Fruit fly (Drosophila melanogaster): Measurements from ENCODE around the gene msopa.
A peak's percentile ranks its signal among the peaks of the same experiment; 100 is the strongest.

The msopa gene

DNA sequence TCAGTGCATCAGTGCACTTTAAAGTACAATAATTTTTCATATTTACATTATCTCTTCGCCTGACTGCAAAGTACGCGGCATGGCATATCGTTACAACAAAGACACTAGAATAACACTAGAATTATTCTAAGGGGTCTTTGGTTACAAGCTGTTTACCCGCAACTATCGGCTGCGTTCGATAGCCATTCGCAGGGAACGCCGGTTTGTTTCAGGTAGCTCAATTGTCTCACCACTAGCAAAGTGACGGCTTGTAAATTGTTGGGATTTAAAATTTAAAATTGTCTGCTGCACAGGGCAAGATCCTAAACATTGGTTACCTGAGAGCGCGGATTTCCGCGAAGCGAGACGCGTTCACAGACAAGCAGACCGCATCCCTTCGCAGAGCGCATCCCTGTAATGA lies 16.8 kb upstream of the msopa start, which contains the start of gene CG14561:
Gene CG14561 (plus strand): TSS at position 214 of the 400 bp plus-strand sequence.
- TF ChIP-seq pan (optimal IDR thresholded peaks at IDR 0.05) (no peak), Rel (GFP tag; optimal IDR thresholded peaks at IDR 0.05) (no peak), Rel (tag; optimal IDR thresholded peaks at IDR 0.05) (no peak), Hr83 (GFP tag; optimal IDR thresholded peaks at IDR 0.05; ENCODE audit: poor library complexity, severe bottlenecking) (peak; percentile 58), Dfd (GFP tag; optimal IDR thresholded peaks at IDR 0.05) (no peak), fru (GFP tag; optimal IDR thresholded peaks at IDR 0.05) (peak; percentile 15), usp (GFP tag; optimal IDR thresholded peaks at IDR 0.05) (no peak), lola (GFP tag; optimal IDR thresholded peaks at IDR 0.05) (no peak), h (GFP tag; optimal IDR thresholded peaks at IDR 0.05) (peak; percentile 4), dl (GFP tag; optimal IDR thresholded peaks at IDR 0.05; ENCODE audit: insufficient read depth in 1 of 2, partially characterized antibody in 2 of 2) (no peak), CG32264 (GFP tag; optimal IDR thresholded peaks at IDR 0.05) (no peak), Jra (GFP tag; optimal IDR thresholded peaks at IDR 0.05) (peak; percentile 18), sv (GFP tag; optimal IDR thresholded peaks at IDR 0.05) (peak; percentile 25), woc (GFP tag; optimal IDR thresholded peaks at IDR 0.05) (peak; percentile 32)

- no peak for TF ChIP-seq CG32264 (GFP tag; optimal IDR thresholded peaks at IDR 0.05)
These were observed 12.0 kb upstream of the msopa start for dm6 chr3L:22070506-22070905.

dm6 chr3L:22071687-22072394 lies 10.7 kb upstream of the msopa start, which contains the start of gene CG7139:
TSS of gene CG7139 (minus strand) at chr3L:22071848.
- TF ChIP-seq Rel (GFP tag; optimal IDR thresholded peaks at IDR 0.05) (no peak), Rel (tag; optimal IDR thresholded peaks at IDR 0.05) (peak; percentile 98), HLH106 (tag; optimal IDR thresholded peaks at IDR 0.05) (peak; percentile 26), Dfd (GFP tag; optimal IDR thresholded peaks at IDR 0.05) (no peak), br (GFP tag; optimal IDR thresholded peaks at IDR 0.05) (peak; percentile 5), woc (GFP tag; optimal IDR thresholded peaks at IDR 0.05) (peak; percentile 82), h (GFP tag; optimal IDR thresholded peaks at IDR 0.05) (peak; percentile 34), Myc (optimal IDR thresholded peaks at IDR 0.05) (peak; percentile 91), foxo (GFP tag; optimal IDR thresholded peaks at IDR 0.05) (peak in 1 of 2 experiments; percentile 34), N (GFP tag; optimal IDR thresholded peaks at IDR 0.05) (no peak)

DNA sequence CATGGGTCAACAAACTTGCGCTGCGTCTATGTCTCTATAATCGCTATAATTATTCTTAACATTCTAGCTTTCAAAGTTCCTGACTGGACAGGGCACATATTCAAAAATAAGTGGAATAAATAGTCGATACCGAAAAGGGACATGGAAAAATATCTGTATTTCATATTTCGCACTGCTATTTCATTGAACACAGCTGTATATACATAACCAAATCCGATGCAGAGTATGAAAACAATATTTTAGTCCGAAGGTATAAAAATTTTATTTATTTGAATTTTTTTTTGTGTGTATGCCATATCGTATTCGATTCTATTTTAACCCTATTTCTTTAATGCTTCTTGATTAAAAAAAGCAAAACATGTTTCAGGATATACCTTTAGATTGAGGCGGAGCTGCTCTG lies 9.7 kb upstream of the msopa start:
- peak; percentile 1 for TF ChIP-seq h (GFP tag; optimal IDR thresholded peaks at IDR 0.05)
- TF ChIP-seq CG9705 (GFP tag; optimal IDR thresholded peaks at IDR 0.05), result no peak

DNA sequence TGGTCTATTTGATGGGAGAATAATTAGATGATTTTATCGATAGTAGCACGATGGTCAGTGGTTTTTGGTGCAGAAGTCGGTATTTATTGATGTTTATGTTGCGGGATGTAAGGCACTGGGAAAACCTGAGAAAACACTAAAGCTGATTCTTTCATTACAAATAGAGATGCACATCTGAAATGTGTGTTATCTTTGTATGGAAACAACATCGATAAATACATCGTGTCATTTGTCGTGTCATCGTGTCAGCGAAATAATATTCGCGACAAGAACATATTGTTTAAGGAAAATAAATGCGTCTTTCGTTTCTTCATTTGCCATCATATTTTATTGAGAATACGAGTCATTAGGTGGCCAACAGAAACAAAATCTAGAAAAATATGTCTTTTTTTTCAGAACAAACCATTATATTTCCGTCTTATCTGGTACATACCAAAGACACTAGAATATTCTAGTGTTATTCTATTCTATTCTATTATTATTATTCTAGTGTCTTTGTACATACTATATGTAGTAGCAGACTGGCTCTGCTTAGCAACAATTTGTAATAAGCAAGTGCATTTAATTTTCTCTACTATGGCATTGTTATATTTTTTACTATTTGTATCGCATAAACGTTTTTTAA lies 8.1 kb upstream of the msopa start, which contains the start of gene CG7133:
Gene CG7133 (minus strand): TSS at position 177 of the 625 bp plus-strand sequence.
- TF ChIP-seq Hnf4 (GFP tag; optimal IDR thresholded peaks at IDR 0.05) (peak; percentile 59), ey (GFP tag; optimal IDR thresholded peaks at IDR 0.05) (peak; percentile 16), rgr (GFP tag; optimal IDR thresholded peaks at IDR 0.05) (peak; percentile 31), brk (GFP tag; optimal IDR thresholded peaks at IDR 0.05) (peak; percentile 43), Mio (GFP tag; optimal IDR thresholded peaks at IDR 0.05) (no peak), Hr83 (GFP tag; optimal IDR thresholded peaks at IDR 0.05; ENCODE audit: poor library complexity, severe bottlenecking) (no peak), woc (GFP tag; optimal IDR thresholded peaks at IDR 0.05) (peak; percentile 12), dsf (GFP tag; optimal IDR thresholded peaks at IDR 0.05; ENCODE audit: borderline replicate concordance) (no peak), CG32264 (GFP tag; optimal IDR thresholded peaks at IDR 0.05) (no peak), HLH106 (tag; optimal IDR thresholded peaks at IDR 0.05) (peak; percentile 7), Rel (GFP tag; optimal IDR thresholded peaks at IDR 0.05) (no peak), Rel (tag; optimal IDR thresholded peaks at IDR 0.05) (peak; percentile 61), Jra (GFP tag; optimal IDR thresholded peaks at IDR 0.05) (peak; percentile 31)

dm6 chr3L:22075706-22076398 lies 6.7 kb upstream of the msopa start, which contains the start of the genes CG7130 and RpLP0:
TSS of gene CG7130 (minus strand) at chr3L:22075756.
TSS of gene RpLP0 (plus strand) at chr3L:22075867.
- no peak for TF ChIP-seq GATAd (GFP tag; optimal IDR thresholded peaks at IDR 0.05)
- no peak for TF ChIP-seq tai (GFP tag; optimal IDR thresholded peaks at IDR 0.05)
- peak; percentile 85 for TF ChIP-seq h (GFP tag; optimal IDR thresholded peaks at IDR 0.05)
- TF ChIP-seq Hr78 (GFP tag; optimal IDR thresholded peaks at IDR 0.05), result no peak
- peak; percentile 82 for TF ChIP-seq OdsH (GFP tag; optimal IDR thresholded peaks at IDR 0.05)
- no peak for TF ChIP-seq dl (GFP tag; optimal IDR thresholded peaks at IDR 0.05; ENCODE audit: insufficient read depth in 1 of 2, partially characterized antibody in 2 of 2)
- peak; percentile 68 for TF ChIP-seq ey (GFP tag; optimal IDR thresholded peaks at IDR 0.05)
- peak; percentile 4 for TF ChIP-seq brk (GFP tag; optimal IDR thresholded peaks at IDR 0.05)
- TF ChIP-seq dmrt93B (GFP tag; optimal IDR thresholded peaks at IDR 0.05), result peak; percentile 93
- TF ChIP-seq lola (GFP tag; optimal IDR thresholded peaks at IDR 0.05), result no peak
- no peak for TF ChIP-seq CrebA (GFP tag; optimal IDR thresholded peaks at IDR 0.05; ENCODE audit: borderline replicate concordance)
- peak; percentile 38 for TF ChIP-seq woc (GFP tag; optimal IDR thresholded peaks at IDR 0.05)
- peak; percentile 66 for TF ChIP-seq psq (GFP tag; optimal IDR thresholded peaks at IDR 0.05)
- TF ChIP-seq pan (optimal IDR thresholded peaks at IDR 0.05), result no peak
- no peak for TF ChIP-seq usp (GFP tag; optimal IDR thresholded peaks at IDR 0.05)
- TF ChIP-seq Sp1 (GFP tag; optimal IDR thresholded peaks at IDR 0.05), result peak; percentile 89
- TF ChIP-seq CG32264 (GFP tag; optimal IDR thresholded peaks at IDR 0.05), result peak; percentile 80
- no peak for TF ChIP-seq Dfd (GFP tag; optimal IDR thresholded peaks at IDR 0.05)
- TF ChIP-seq Dif (GFP tag; optimal IDR thresholded peaks at IDR 0.05; ENCODE audit: partially characterized antibody), result no peak
- no peak for TF ChIP-seq N (GFP tag; optimal IDR thresholded peaks at IDR 0.05)
